Worm (Caenorhabditis elegans) whole organism, L4/young adult: ENCODE data around the gene zmp-5.

Source experiments
- W03F9.2 ChIP-seq: fragments of 150-350 bp; optimal IDR thresholded peaks from 2 replicates; lab custom pipeline; 2014; ENCODE audit warnings: missing biosample characterization, missing genetic modification characterization
- him-1 ChIP-seq: sonication (generic microtip); optimal IDR thresholded peaks from 2 replicates; lab custom pipeline; 2016; ENCODE audit warnings: missing genotype, missing genetic modification reagents, missing genetic modification characterization, missing compliant biosample characterization

DNA sequence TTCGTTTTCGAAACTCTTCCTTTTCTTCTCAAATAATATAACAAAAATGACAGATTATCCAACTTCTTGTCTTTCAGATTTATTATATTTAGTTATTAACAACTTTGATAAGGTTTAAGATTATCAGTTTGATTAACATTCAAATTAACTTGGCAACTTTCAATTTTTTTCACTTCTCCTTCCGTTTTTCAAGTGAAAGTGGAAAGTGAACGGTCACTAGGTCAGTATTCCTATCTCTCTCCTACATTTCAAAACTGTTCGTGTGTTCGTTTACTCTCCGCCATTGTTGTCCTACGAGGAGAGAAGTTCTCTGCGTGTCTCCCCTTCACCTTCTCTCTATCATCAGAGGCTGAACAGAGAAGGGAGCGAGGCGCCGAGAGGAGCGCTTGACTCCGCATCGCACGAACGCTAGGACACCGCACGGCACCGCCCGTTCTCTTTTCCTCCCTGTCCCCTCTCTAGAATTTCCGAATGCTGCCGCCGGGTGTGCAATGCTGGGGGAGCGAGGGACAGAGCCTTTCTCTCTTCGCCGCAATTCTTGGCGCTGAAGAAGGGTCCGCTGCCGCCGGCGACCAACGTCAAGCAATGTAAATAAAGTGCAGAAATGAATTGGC lies 9.6 kb downstream of the zmp-5 start:
- TF ChIP-seq W03F9.2 (no peak), him-1 (peak; percentile 46)
